Worm (Caenorhabditis elegans): ENCODE data around the gene trmt-10A.

trmt-10A gene

ce11 chrIV:9963945-9964344, 31.9 kb upstream of the trmt-10A start, which contains the start of gene T13H10.2:
TSS of gene T13H10.2 (plus strand) at chrIV:9964245.
- no peak for TF ChIP-seq daf-12 (tag; optimal IDR thresholded peaks at IDR 0.05)

- TF ChIP-seq nhr-25 (tag; optimal IDR thresholded peaks at IDR 0.05) = no peak
- TF ChIP-seq fos-1 (tag; optimal IDR thresholded peaks at IDR 0.05) = no peak
- no peak for TF ChIP-seq fkh-10 (GFP tag; optimal IDR thresholded peaks at IDR 0.05)
- TF ChIP-seq ama-1 (optimal IDR thresholded peaks at IDR 0.05) = no peak
- TF ChIP-seq daf-12 (tag; optimal IDR thresholded peaks at IDR 0.05) = no peak
- no peak for TF ChIP-seq elt-1 (tag; optimal IDR thresholded peaks at IDR 0.05)
- TF ChIP-seq fkh-2 (tag; optimal IDR thresholded peaks at IDR 0.05) = no peak
- TF ChIP-seq skn-1 (tag; optimal IDR thresholded peaks at IDR 0.05) = no peak
- TF ChIP-seq elt-2 (tag; optimal IDR thresholded peaks at IDR 0.05) = no peak
- TF ChIP-seq nhr-28 (tag; optimal IDR thresholded peaks at IDR 0.05) = no peak
- TF ChIP-seq eor-1 (tag; optimal IDR thresholded peaks at IDR 0.05) = no peak
- no peak for TF ChIP-seq R02D3.7 (tag; optimal IDR thresholded peaks at IDR 0.05)
- TF ChIP-seq unc-39 (tag; optimal IDR thresholded peaks at IDR 0.05) = no peak
- TF ChIP-seq zag-1 (tag; optimal IDR thresholded peaks at IDR 0.05) = no peak
- TF ChIP-seq nhr-43 (tag; optimal IDR thresholded peaks at IDR 0.05; ENCODE audit: poor library complexity, severe bottlenecking) = no peak
- no peak for TF ChIP-seq nhr-11 (tag; optimal IDR thresholded peaks at IDR 0.05)
- TF ChIP-seq lin-39 (tag; optimal IDR thresholded peaks at IDR 0.05) = no peak
- no peak for TF ChIP-seq sea-2 (GFP tag; optimal IDR thresholded peaks at IDR 0.05)
- TF ChIP-seq nhr-76 (tag; optimal IDR thresholded peaks at IDR 0.05) = no peak
Measured at ce11 chrIV:9953333-9953732, 21.3 kb upstream of the trmt-10A start, which contains the start of gene gon-1. TSS of gene gon-1 (minus strand) at chrIV:9953433.

- TF ChIP-seq lin-15B (tag; optimal IDR thresholded peaks at IDR 0.05) (peak; percentile 65), pha-4 (tag; optimal IDR thresholded peaks at IDR 0.05) (peak; percentile 13), nhr-11 (tag; optimal IDR thresholded peaks at IDR 0.05) (peak; percentile 33), ceh-9 (tag; optimal IDR thresholded peaks at IDR 0.05) (no peak), lsy-12 (tag; optimal IDR thresholded peaks at IDR 0.05) (no peak)
Measured at ce11 chrIV:9948035-9948434, 16.0 kb upstream of the trmt-10A start.

ce11 chrIV:9944279-9944678, 12.3 kb upstream of the trmt-10A start:
- no peak for TF ChIP-seq nhr-11 (tag; optimal IDR thresholded peaks at IDR 0.05)
- TF ChIP-seq pha-4 (tag; optimal IDR thresholded peaks at IDR 0.05) = peak; percentile 78

- TF ChIP-seq ceh-82 (tag; optimal IDR thresholded peaks at IDR 0.05) (no peak), ceh-28 (tag; optimal IDR thresholded peaks at IDR 0.05) (no peak), lsy-12 (tag; optimal IDR thresholded peaks at IDR 0.05) (no peak), nhr-28 (tag; optimal IDR thresholded peaks at IDR 0.05) (no peak)
Measured at ce11 chrIV:9943214-9943613, 11.2 kb upstream of the trmt-10A start.

- no peak for TF ChIP-seq sea-2 (GFP tag; optimal IDR thresholded peaks at IDR 0.05)
- no peak for TF ChIP-seq ama-1 (optimal IDR thresholded peaks at IDR 0.05)
- no peak for TF ChIP-seq nhr-11 (tag; optimal IDR thresholded peaks at IDR 0.05)
- no peak for TF ChIP-seq tbx-2 (tag; optimal IDR thresholded peaks at IDR 0.05)
- no peak for TF ChIP-seq nhr-28 (tag; optimal IDR thresholded peaks at IDR 0.05)
- TF ChIP-seq elt-1 (tag; optimal IDR thresholded peaks at IDR 0.05) = no peak
- no peak for TF ChIP-seq unc-62 (GFP tag; optimal IDR thresholded peaks at IDR 0.05)
- no peak for TF ChIP-seq mml-1 (tag; optimal IDR thresholded peaks at IDR 0.05)
- TF ChIP-seq R02D3.7 (tag; optimal IDR thresholded peaks at IDR 0.05) = no peak
Measured at ce11 chrIV:9933580-9933979, 1.6 kb upstream of the trmt-10A start, which contains the start of gene spe-29. TSS of gene spe-29 (plus strand) at chrIV:9933880.

- TF ChIP-seq nfya-1 (tag; optimal IDR thresholded peaks at IDR 0.05; ENCODE audit: insufficient read depth) = peak; percentile 25
- no peak for TF ChIP-seq mml-1 (tag; optimal IDR thresholded peaks at IDR 0.05)
- TF ChIP-seq ZK546.5 (tag; optimal IDR thresholded peaks at IDR 0.05) = no peak
- peak; percentile 32 for TF ChIP-seq egl-5 (tag; optimal IDR thresholded peaks at IDR 0.05)
- TF ChIP-seq ceh-28 (tag; optimal IDR thresholded peaks at IDR 0.05) = peak; percentile 5
Measured at ce11 chrIV:9928180-9928896, 3.7 kb downstream of the trmt-10A start, which contains the start of gene dur-1. TSS of gene dur-1 (minus strand) at chrIV:9928230.

All from whole organism, L3 larva.